Worm (Caenorhabditis elegans): ENCODE measurements around the gene sru-16.
"Not testable (repeated sequence)": the region's sequence is repeated elsewhere in the genome, so short reads cannot be mapped to it uniquely, and the experiment has no call there.

The sru-16 gene

DNA sequence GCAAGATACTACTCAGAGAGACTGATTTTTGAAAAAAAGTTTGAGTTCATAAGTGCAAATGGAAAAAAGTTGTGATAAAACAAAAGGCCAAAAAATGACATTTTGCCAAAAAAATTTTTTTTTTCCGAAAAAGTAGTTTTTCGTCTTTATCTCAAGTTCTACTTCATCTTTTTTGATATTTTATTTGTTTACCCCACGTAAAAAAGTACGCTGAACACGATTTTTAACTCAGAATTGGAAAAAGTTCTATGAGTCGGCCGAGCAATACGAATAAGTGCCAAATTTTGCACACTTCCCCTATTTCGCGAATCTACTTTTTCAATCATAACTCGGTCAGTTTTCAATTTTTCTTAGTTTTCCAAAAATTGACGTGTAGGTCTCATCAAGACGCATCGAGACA is at the start of gene sru-16:
TSS of gene sru-16 (plus strand) at position 301 of the 400 bp plus-strand sequence.
- TF ChIP-seq snpc-1.1 (tag; optimal IDR thresholded peaks at IDR 0.05; ENCODE audit: insufficient read depth); atf-7 (tag; optimal IDR thresholded peaks at IDR 0.05); nhr-80 (tag; optimal IDR thresholded peaks at IDR 0.05): not testable (repeated sequence)

- TF ChIP-seq attf-6 (GFP tag; IDR thresholded peaks at IDR 0.05) (peak; percentile 74), snpc-3.4 (tag; optimal IDR thresholded peaks at IDR 0.05) (peak; percentile 18), madf-10 (tag; optimal IDR thresholded peaks at IDR 0.05) (no peak), D2030.7 (GFP tag; IDR thresholded peaks at IDR 0.05) (peak; percentile 64), efl-1 (GFP tag; optimal IDR thresholded peaks at IDR 0.05) (peak; percentile 32), dpl-1 (GFP tag; optimal IDR thresholded peaks at IDR 0.05) (peak; percentile 10), ceh-91 (GFP tag; IDR thresholded peaks at IDR 0.05) (peak; percentile 58), tbp1 (GFP tag; optimal IDR thresholded peaks at IDR 0.05) (peak; percentile 43), lsl-1 (GFP tag; optimal IDR thresholded peaks at IDR 0.05) (peak; percentile 90), lin-54 (GFP tag; optimal IDR thresholded peaks at IDR 0.05) (peak; percentile 16), mcd-1 (GFP tag; IDR thresholded peaks at IDR 0.05) (no peak), madf-6 (GFP tag; IDR thresholded peaks at IDR 0.05) (peak; percentile 98), xnd-1 (tag; optimal IDR thresholded peaks at IDR 0.05) (peak; percentile 83), madf-8 (GFP tag; conservative IDR thresholded peaks at IDR 0.05) (peak; percentile 97), snpc-4 (GFP tag; optimal IDR thresholded peaks at IDR 0.05) (peak; percentile 69), snpc-4 (tag; optimal IDR thresholded peaks at IDR 0.05) (peak in 3 of 4 experiments; percentile 79 to 87 (median 87)), F33H1.4 (GFP tag; IDR thresholded peaks at IDR 0.05) (peak; percentile 49), snpc-1.3 (tag; optimal IDR thresholded peaks at IDR 0.05; ENCODE audit: insufficient read depth) (peak; percentile 7), Y79H2A.3 (GFP tag; conservative IDR thresholded peaks at IDR 0.05) (no peak), ztf-3 (GFP tag; optimal IDR thresholded peaks at IDR 0.05) (no peak)
Observed at ce11 chrIV:13538901-13539300, 40.2 kb upstream of the sru-16 start.

DNA sequence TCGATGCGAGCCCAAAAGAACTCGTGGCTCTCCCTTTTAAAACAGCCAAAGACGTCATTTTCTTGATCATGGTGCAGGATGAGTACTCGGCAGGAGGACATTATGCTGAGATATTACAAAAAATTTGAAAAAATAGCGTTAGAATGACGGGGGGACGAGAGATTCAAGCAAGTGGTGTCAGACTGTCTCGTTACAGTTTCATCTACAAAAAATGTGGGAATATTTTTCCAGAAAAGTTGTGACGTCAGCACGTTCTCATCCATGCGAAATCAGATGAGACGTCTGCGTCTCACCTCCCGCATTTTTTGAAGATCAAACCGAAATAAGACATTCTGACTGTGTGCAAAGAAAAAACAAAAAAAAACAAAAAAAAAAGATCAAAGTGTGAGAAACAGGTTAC is 38.9 kb upstream of the sru-16 start, which contains the start of gene rsd-2:
TSS of gene rsd-2 (minus strand) at position 101 of the 400 bp plus-strand sequence.
- TF ChIP-seq mel-28 (tag; optimal IDR thresholded peaks at IDR 0.05; ENCODE audit: borderline replicate concordance) (no peak), ceh-27 (GFP tag; optimal IDR thresholded peaks at IDR 0.05) (no peak), Y53G8AR.9 (GFP tag; conservative IDR thresholded peaks at IDR 0.05) (no peak), B0035.1 (tag; optimal IDR thresholded peaks at IDR 0.05) (no peak), bed-1 (GFP tag; IDR thresholded peaks at IDR 0.05) (no peak), let-526 (GFP tag; IDR thresholded peaks at IDR 0.05) (no peak), attf-5 (GFP tag; optimal IDR thresholded peaks at IDR 0.05) (no peak), nhr-80 (tag; optimal IDR thresholded peaks at IDR 0.05) (no peak), lin-54 (GFP tag; optimal IDR thresholded peaks at IDR 0.05) (no peak), ztf-3 (GFP tag; optimal IDR thresholded peaks at IDR 0.05) (no peak), madf-8 (GFP tag; conservative IDR thresholded peaks at IDR 0.05) (no peak), rcor-1 (GFP tag; IDR thresholded peaks at IDR 0.05) (no peak), akir-1 (GFP tag; optimal IDR thresholded peaks at IDR 0.05) (no peak), F57A8.1 (GFP tag; optimal IDR thresholded peaks at IDR 0.05) (no peak), F37B4.10 (GFP tag; IDR thresholded peaks at IDR 0.05) (no peak), ztf-18 (tag; optimal IDR thresholded peaks at IDR 0.05) (no peak), ama-1 (optimal IDR thresholded peaks at IDR 0.05) (no peak), ama-1 (GFP tag; optimal IDR thresholded peaks at IDR 0.05) (no peak), him-1 (tag; optimal IDR thresholded peaks at IDR 0.05) (no peak)
